Fruit fly (Drosophila melanogaster): ENCODE data around the gene CG4957.

CG4957 gene

dm6 chr2L:10306518-10307260 lies 38.0 kb downstream of the CG4957 start, which contains the start of the genes CG5390 and CG4968 (continued):
- TF ChIP-seq eg (GFP tag; IDR thresholded peaks at IDR 0.05), result no peak; the same call in 2 of the 3 replicates
- TF ChIP-seq CG6163 (GFP tag; IDR thresholded peaks at IDR 0.05), result peak; percentile 79; the same call in 2 of the 3 replicates
- TF ChIP-seq CG8632 (GFP tag; optimal IDR thresholded peaks at IDR 0.05), result no peak
- TF ChIP-seq CG6792 (GFP tag; optimal IDR thresholded peaks at IDR 0.05), result peak; percentile 74
- peak; percentile 55 for TF ChIP-seq cyc (GFP tag; optimal IDR thresholded peaks at IDR 0.05)
- peak; percentile 80 for TF ChIP-seq CG10631 (GFP tag; optimal IDR thresholded peaks at IDR 0.05)
- TF ChIP-seq CG34406 (GFP tag; optimal IDR thresholded peaks at IDR 0.05), result peak; percentile 70
- TF ChIP-seq CG3032 (tag; optimal IDR thresholded peaks at IDR 0.05), result peak; percentile 74
- peak; percentile 89 for TF ChIP-seq Eip93F (GFP tag; optimal IDR thresholded peaks at IDR 0.05)
- no peak for TF ChIP-seq Hr39 (GFP tag; optimal IDR thresholded peaks at IDR 0.05)

DNA sequence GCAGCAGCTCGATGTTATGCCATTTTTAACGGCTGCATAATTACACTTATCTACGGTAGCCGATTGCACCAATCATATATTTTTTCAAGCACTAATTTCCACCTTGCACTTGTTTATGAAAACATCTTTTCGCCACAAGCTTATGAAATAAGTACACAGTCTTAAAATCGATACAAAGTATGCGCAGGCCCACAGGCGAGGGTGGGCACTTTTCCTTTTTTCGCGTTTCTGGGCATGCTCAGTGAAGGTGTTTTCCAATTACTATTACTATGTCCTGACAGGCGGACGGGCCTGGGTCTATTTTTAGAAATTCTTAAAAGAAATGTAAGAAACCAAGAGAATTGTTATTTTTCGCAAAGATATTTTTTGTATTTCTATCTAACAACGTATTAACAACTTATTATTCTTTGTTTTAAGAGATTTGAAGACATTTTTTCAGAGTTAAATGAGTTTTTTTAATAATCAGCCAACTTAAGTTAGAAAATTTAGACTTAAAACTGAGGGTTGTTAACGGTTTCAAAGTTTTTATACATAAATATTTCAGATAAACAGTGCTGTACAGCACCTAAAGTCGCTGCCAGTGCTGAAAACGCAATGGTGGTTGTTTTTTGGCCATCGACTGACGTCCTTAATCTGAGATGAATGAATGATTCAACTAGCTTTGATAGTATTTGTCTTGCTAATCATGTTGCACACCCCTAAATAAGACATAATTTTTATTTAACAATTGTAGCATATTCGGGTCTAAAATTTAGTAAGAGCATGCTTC lies 42.1 kb downstream of the CG4957 start, which contains the start of gene Cdk5alpha:
TSS of gene Cdk5alpha (minus strand) at position 343 of the 769 bp plus-strand sequence.
- TF ChIP-seq topi (GFP tag; optimal IDR thresholded peaks at IDR 0.05) (peak; percentile 1), esn (GFP tag; optimal IDR thresholded peaks at IDR 0.05) (peak; percentile 3), CG11294 (GFP tag; IDR thresholded peaks at IDR 0.05) (no peak), CG10631 (GFP tag; optimal IDR thresholded peaks at IDR 0.05) (no peak), CG11902 (GFP tag; optimal IDR thresholded peaks at IDR 0.05) (no peak), Eip93F (GFP tag; optimal IDR thresholded peaks at IDR 0.05) (no peak), CG6276 (GFP tag; optimal IDR thresholded peaks at IDR 0.05) (no peak)

- TF ChIP-seq salr (GFP tag; optimal IDR thresholded peaks at IDR 0.05) (no peak), Smox (GFP tag; optimal IDR thresholded peaks at IDR 0.05) (no peak), svp (GFP tag) (no peak), CG1621 (tag; optimal IDR thresholded peaks at IDR 0.05) (no peak), pdm3 (GFP tag; optimal IDR thresholded peaks at IDR 0.05) (no peak), CG6163 (GFP tag; IDR thresholded peaks at IDR 0.05) (no peak), Ets21C (GFP tag; optimal IDR thresholded peaks at IDR 0.05) (no peak), CG8319 (GFP tag; optimal IDR thresholded peaks at IDR 0.05) (no peak), fkh (GFP tag; optimal IDR thresholded peaks at IDR 0.05) (peak; percentile 69)
Observed at dm6 chr2L:10311822-10312221, 43.1 kb downstream of the CG4957 start.

DNA sequence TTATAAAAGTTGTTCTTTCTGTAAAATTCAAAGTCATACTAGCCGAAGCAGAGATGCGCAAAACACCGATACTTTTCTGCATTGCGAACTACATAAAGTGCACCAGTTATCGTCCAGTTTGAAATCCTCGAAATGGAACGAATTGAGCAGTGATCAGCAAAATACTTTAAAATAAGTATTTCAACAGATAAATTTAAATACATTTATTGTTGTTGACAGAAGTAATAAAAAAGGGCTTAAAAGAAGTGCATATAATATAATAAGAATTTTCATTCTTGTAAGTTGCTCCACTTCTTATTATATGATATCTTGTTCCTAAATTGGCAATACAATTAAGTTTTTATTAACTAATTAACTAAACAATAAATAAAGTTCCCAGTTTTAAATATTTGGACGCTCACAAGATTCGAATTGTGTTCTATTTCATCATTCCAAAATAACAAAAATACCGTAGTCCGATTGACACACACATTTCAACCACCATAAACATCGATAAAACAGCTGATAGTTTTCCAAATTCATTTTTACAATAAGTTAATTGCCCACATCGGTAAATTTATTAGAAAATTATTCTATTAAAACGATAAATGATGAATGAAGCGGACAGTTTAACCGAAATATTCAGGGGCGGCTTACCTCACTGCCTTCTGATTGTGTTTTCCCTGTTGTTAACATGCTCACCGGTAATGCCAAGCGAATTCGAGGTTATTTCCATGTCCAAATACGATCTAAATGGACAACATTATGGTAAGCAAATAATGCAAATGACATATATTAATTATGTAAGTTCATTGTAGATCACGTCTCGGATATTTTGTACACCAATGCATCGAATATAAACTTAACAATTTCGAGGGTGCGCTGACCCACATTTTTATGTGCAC lies 45.9 kb downstream of the CG4957 start, which contains the start of the genes Usp14 and CG4972:
TSS of gene Usp14 (minus strand) at position 70 of the 884 bp plus-strand sequence.
TSS of gene CG4972 (plus strand) at position 466 of the 884 bp plus-strand sequence.
- TF ChIP-seq Hr39 (GFP tag; optimal IDR thresholded peaks at IDR 0.05) (no peak), Sox14 (GFP tag; optimal IDR thresholded peaks at IDR 0.05) (peak; percentile 21), topi (GFP tag; optimal IDR thresholded peaks at IDR 0.05) (peak; percentile 26), CG3032 (tag; optimal IDR thresholded peaks at IDR 0.05) (peak; percentile 34), fkh (GFP tag; optimal IDR thresholded peaks at IDR 0.05) (peak; percentile 25), cyc (GFP tag; optimal IDR thresholded peaks at IDR 0.05) (peak; percentile 22), Ets21C (GFP tag; optimal IDR thresholded peaks at IDR 0.05) (no peak), esn (GFP tag; optimal IDR thresholded peaks at IDR 0.05) (peak; percentile 6), eg (GFP tag; IDR thresholded peaks at IDR 0.05) (no peak)

- TF ChIP-seq lz (GFP tag; optimal IDR thresholded peaks at IDR 0.05), result no peak
- TF ChIP-seq ss (GFP tag; optimal IDR thresholded peaks at IDR 0.05), result no peak
- no peak for TF ChIP-seq salr (GFP tag; optimal IDR thresholded peaks at IDR 0.05)
- no peak for TF ChIP-seq eg (GFP tag; IDR thresholded peaks at IDR 0.05)
- TF ChIP-seq CG11294 (GFP tag; IDR thresholded peaks at IDR 0.05), result no peak
- TF ChIP-seq CG6163 (GFP tag; IDR thresholded peaks at IDR 0.05), result no peak
- TF ChIP-seq CG10631 (GFP tag; optimal IDR thresholded peaks at IDR 0.05), result no peak
- TF ChIP-seq fd85E (GFP tag; optimal IDR thresholded peaks at IDR 0.05), result no peak
- TF ChIP-seq OdsH (GFP tag; optimal IDR thresholded peaks at IDR 0.05), result no peak
- TF ChIP-seq vri (GFP tag; optimal IDR thresholded peaks at IDR 0.05), result no peak
- no peak for TF ChIP-seq Hr4 (GFP tag; optimal IDR thresholded peaks at IDR 0.05)
- no peak for TF ChIP-seq dac (GFP tag; optimal IDR thresholded peaks at IDR 0.05)
- TF ChIP-seq CG34406 (GFP tag; optimal IDR thresholded peaks at IDR 0.05), result no peak
Observed at dm6 chr2L:10315888-10316287, 47.2 kb downstream of the CG4957 start.

Measured in whole organism, prepupa.